Fruit fly (Drosophila melanogaster) whole organism: Measurements from ENCODE around the gene CG9393.

Experiments used
- pan ChIP-seq: fragments of >200 bp; optimal IDR thresholded peaks from 2 replicates; lab custom pipeline; 2017
- usp ChIP-seq: fragments of >200 bp; optimal IDR thresholded peaks from 2 replicates; lab custom pipeline; 2017; ENCODE audit warnings: missing biosample characterization, missing genetic modification characterization, mixed read lengths

DNA sequence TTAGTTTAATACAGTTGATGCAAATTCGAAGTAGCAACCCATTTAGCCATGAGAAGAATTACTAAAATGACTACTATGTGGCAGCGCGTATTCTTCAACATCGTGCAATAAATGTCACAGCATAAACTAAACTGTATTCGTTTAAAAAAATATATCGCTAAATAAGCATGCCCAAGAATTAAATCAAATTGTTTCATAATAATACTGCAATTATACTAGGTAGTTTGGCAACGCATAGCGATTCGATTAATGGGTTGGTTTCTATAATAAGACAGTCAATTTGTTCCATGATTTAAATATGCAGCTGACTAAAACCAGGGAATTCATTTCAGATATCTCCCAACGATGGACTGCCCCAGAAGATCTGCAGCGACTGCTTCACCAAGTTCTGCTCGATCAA is 19.6 kb upstream of the CG9393 start, which contains the start of gene CG33654:
- TF ChIP-seq usp, result no peak
- TF ChIP-seq pan (lab: Kevin White, UChicago), result no peak
